Fruit fly (Drosophila melanogaster) whole organism: ENCODE measurements around the gene yata.

ENCODE experiments used
- Dll ChIP-seq: fragments of >200 bp; optimal IDR thresholded peaks from 2 replicates; lab custom pipeline; 2017
- pan ChIP-seq: fragments of >200 bp; optimal IDR thresholded peaks from 2 replicates; lab custom pipeline; 2017
- psq ChIP-seq: fragments of >200 bp; optimal IDR thresholded peaks from 2 replicates; lab custom pipeline; 2017

- TF ChIP-seq Dll (lab: Kevin White, UChicago) (peak; percentile 88), pan (lab: Kevin White, UChicago) (no peak), psq (no peak)
These were observed 23.8 kb downstream of the yata start for dm6 chr3R:29772795-29773331.
